Worm (Caenorhabditis elegans) whole organism, late embryonic: ENCODE data around the gene slcf-2.

ENCODE experiments used
- C08G9.2 ChIP-seq: sonication (generic microtip); optimal IDR thresholded peaks from 2 replicates; lab custom pipeline; 2016; ENCODE audit warnings: mild to moderate bottlenecking, missing genetic modification characterization, moderate library complexity, missing compliant biosample characterization
- C38D4.7 ChIP-seq: fragments of 200-800 bp; sonication (Bioruptor generic); optimal IDR thresholded peaks from 2 replicates; lab custom pipeline; 2018; ENCODE audit warnings: mild to moderate bottlenecking, missing genetic modification characterization, moderate library complexity, missing compliant biosample characterization
- F13H6.1 ChIP-seq: sonication (generic microtip); optimal IDR thresholded peaks from 2 replicates; lab custom pipeline; 2016; ENCODE audit warnings: missing genetic modification characterization, missing compliant biosample characterization
- K02D7.2 ChIP-seq: sonication (generic microtip); optimal IDR thresholded peaks from 2 replicates; lab custom pipeline; 2017; ENCODE audit warnings: mild to moderate bottlenecking, missing genetic modification characterization, missing compliant biosample characterization
- Y22D7AL.16 ChIP-seq: sonication (generic microtip); optimal IDR thresholded peaks from 2 replicates; lab custom pipeline; 2016; ENCODE audit warnings: missing genetic modification characterization, missing compliant biosample characterization
- ceh-18 ChIP-seq: sonication (generic microtip); optimal IDR thresholded peaks from 2 replicates; lab custom pipeline; 2016; ENCODE audit warnings: missing genetic modification characterization, missing compliant biosample characterization
- ceh-2 ChIP-seq: sonication (generic microtip); optimal IDR thresholded peaks from 2 replicates; lab custom pipeline; 2016; ENCODE audit warnings: missing genotype, missing genetic modification characterization, missing compliant biosample characterization
- ceh-24 ChIP-seq: sonication (generic microtip); optimal IDR thresholded peaks from 2 replicates; lab custom pipeline; 2016; ENCODE audit warnings: mild to moderate bottlenecking, missing genetic modification characterization, missing compliant biosample characterization
- ceh-31 ChIP-seq: sonication (generic microtip); optimal IDR thresholded peaks from 2 replicates; lab custom pipeline; 2016; ENCODE audit warnings: missing genetic modification characterization, missing compliant biosample characterization
- ceh-45 ChIP-seq: fragments of 200-800 bp; sonication (Bioruptor generic); IDR thresholded peaks from 2 replicates; pipeline ENCODE4 v1.3.6; 2022; ENCODE audit warnings: missing genetic modification reagents, missing genetic modification characterization, missing compliant biosample characterization
- ceh-48 ChIP-seq: sonication (generic microtip); optimal IDR thresholded peaks from 2 replicates; lab custom pipeline; 2016; ENCODE audit warnings: missing genetic modification characterization, inconsistent platforms, missing compliant biosample characterization
- ceh-6 ChIP-seq: fragments of 200-800 bp; sonication (Bioruptor generic); optimal IDR thresholded peaks from 2 replicates; lab custom pipeline; 2018; ENCODE audit warnings: mild to moderate bottlenecking, missing genetic modification characterization, missing compliant biosample characterization
- ceh-9 ChIP-seq: sonication (generic microtip); optimal IDR thresholded peaks from 2 replicates; lab custom pipeline; 2016; ENCODE audit warnings: mild to moderate bottlenecking, missing genetic modification characterization, inconsistent platforms, missing compliant biosample characterization
- dmd-4 ChIP-seq: sonication (generic microtip); optimal IDR thresholded peaks from 2 replicates; lab custom pipeline; 2016; ENCODE audit warnings: borderline replicate concordance, missing genetic modification characterization, missing compliant biosample characterization
- elt-2 ChIP-seq: sonication (generic microtip); optimal IDR thresholded peaks from 2 replicates; lab custom pipeline; 2016; ENCODE audit warnings: missing genetic modification reagents, missing genetic modification characterization, missing compliant biosample characterization
- fkh-10 ChIP-seq: fragments of 150-350 bp; optimal IDR thresholded peaks from 2 replicates; lab custom pipeline; 2014; ENCODE audit warnings: missing biosample characterization, missing genetic modification reagents, missing genetic modification characterization
- fkh-6 ChIP-seq: sonication (generic microtip); optimal IDR thresholded peaks from 2 replicates; lab custom pipeline; 2016; ENCODE audit warnings: missing genetic modification characterization, missing compliant biosample characterization
- hlh-13 ChIP-seq: fragments of 200-800 bp; sonication (Bioruptor generic); optimal IDR thresholded peaks from 2 replicates; lab custom pipeline; 2018; ENCODE audit warnings: mild to moderate bottlenecking, missing genetic modification characterization, missing compliant biosample characterization
- hlh-30 ChIP-seq: sonication (generic microtip); optimal IDR thresholded peaks from 2 replicates; lab custom pipeline; 2017; ENCODE audit warnings: antibody characterized with exemption, missing genetic modification characterization, missing compliant biosample characterization; ENCODE audit not compliant: insufficient read depth
- hlh-6 ChIP-seq: sonication (generic microtip); optimal IDR thresholded peaks from 2 replicates; lab custom pipeline; 2016; ENCODE audit warnings: missing genotype, missing genetic modification characterization, missing compliant biosample characterization
- hlh-8 ChIP-seq: sonication (generic microtip); optimal IDR thresholded peaks from 2 replicates; lab custom pipeline; 2016; ENCODE audit warnings: missing genotype, missing genetic modification characterization, missing compliant biosample characterization
- madf-2 ChIP-seq: sonication (generic microtip); optimal IDR thresholded peaks from 2 replicates; lab custom pipeline; 2017; ENCODE audit warnings: missing genetic modification characterization, missing compliant biosample characterization
- mec-3 ChIP-seq: sonication (generic microtip); optimal IDR thresholded peaks from 2 replicates; lab custom pipeline; 2016; ENCODE audit warnings: borderline replicate concordance, missing genetic modification characterization, missing compliant biosample characterization
- nhr-11 ChIP-seq: fragments of 150-350 bp; optimal IDR thresholded peaks from 2 replicates; lab custom pipeline; 2014; ENCODE audit warnings: missing biosample characterization, missing genetic modification characterization
- nhr-232 ChIP-seq: sonication (generic microtip); optimal IDR thresholded peaks from 2 replicates; lab custom pipeline; 2016; ENCODE audit warnings: missing genetic modification characterization, missing compliant biosample characterization
- npax-4 ChIP-seq: sonication (generic microtip); optimal IDR thresholded peaks from 2 replicates; lab custom pipeline; 2016; ENCODE audit warnings: missing genetic modification characterization, missing compliant biosample characterization
- odd-2 ChIP-seq: sonication (generic microtip); optimal IDR thresholded peaks from 2 replicates; lab custom pipeline; 2017; ENCODE audit warnings: antibody characterized with exemption, mild to moderate bottlenecking, missing genetic modification characterization, missing compliant biosample characterization
- pag-3 ChIP-seq: sonication (generic microtip); optimal IDR thresholded peaks from 2 replicates; lab custom pipeline; 2016; ENCODE audit warnings: missing compliant biosample characterization, missing genetic modification characterization, borderline replicate concordance
- pha-2 ChIP-seq: sonication (generic microtip); optimal IDR thresholded peaks from 2 replicates; lab custom pipeline; 2017; ENCODE audit warnings: mild to moderate bottlenecking, missing genetic modification characterization, missing compliant biosample characterization
- rnt-1 ChIP-seq: sonication (generic microtip); optimal IDR thresholded peaks from 2 replicates; lab custom pipeline; 2016; ENCODE audit warnings: missing genetic modification characterization, missing compliant biosample characterization
- sox-2 ChIP-seq: fragments of 200-800 bp; sonication (Bioruptor generic); IDR thresholded peaks from 2 replicates; pipeline ENCODE4 v1.3.6; 2022; ENCODE audit warnings: missing genetic modification reagents, missing genetic modification characterization, missing compliant biosample characterization
- sox-4 ChIP-seq: sonication (generic microtip); optimal IDR thresholded peaks from 2 replicates; lab custom pipeline; 2017; ENCODE audit warnings: mild to moderate bottlenecking, missing genetic modification characterization, inconsistent platforms, missing compliant biosample characterization
- tbx-7 ChIP-seq: sonication (generic microtip); optimal IDR thresholded peaks from 2 replicates; lab custom pipeline; 2016; ENCODE audit warnings: missing genotype, missing genetic modification characterization, missing compliant biosample characterization
- unc-42 ChIP-seq: sonication (generic microtip); optimal IDR thresholded peaks from 2 replicates; lab custom pipeline; 2016; ENCODE audit warnings: missing genotype, missing genetic modification characterization, missing compliant biosample characterization
- unc-55 ChIP-seq: sonication (generic microtip); optimal IDR thresholded peaks from 2 replicates; lab custom pipeline; 2017; ENCODE audit warnings: missing biosample characterization, missing genetic modification reagents, missing genetic modification characterization
- ztf-16 ChIP-seq: sonication (generic microtip); optimal IDR thresholded peaks from 2 replicates; lab custom pipeline; 2017; ENCODE audit warnings: missing genetic modification characterization, missing compliant biosample characterization

Gene slcf-2

ce11 chrX:3379114-3379513, 14.5 kb upstream of the slcf-2 start, which contains the start of gene sorf-1 (continued):
- TF ChIP-seq ceh-9 = no peak
- TF ChIP-seq hlh-13 = no peak
- TF ChIP-seq ceh-2 (tag; lab: Kevin White, UChicago) = peak; percentile 78
- no peak for TF ChIP-seq nhr-11
- peak; percentile 60 for TF ChIP-seq tbx-7
- peak; percentile 79 for TF ChIP-seq C08G9.2
- TF ChIP-seq fkh-10 (GFP tag; lab: Kevin White, UChicago) = no peak

DNA sequence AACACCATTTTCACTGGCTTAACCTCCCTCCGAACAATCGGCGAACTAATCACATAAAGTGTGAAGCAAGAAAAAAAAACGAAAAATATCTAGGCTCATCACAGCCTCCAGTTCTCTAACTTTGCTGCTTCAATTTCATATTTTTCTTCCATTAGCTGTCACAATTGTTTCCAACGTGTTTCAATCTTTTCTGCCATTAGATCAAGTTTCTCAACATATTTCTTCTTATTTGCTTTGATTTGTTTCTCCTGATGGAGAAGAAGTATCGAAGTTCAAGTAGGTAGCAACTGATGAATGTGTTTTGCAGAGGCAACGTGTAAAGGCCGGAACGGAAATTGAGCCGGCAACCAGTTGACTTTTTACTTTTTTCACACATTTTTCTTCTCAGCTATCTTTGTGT, 13.5 kb upstream of the slcf-2 start, which contains the start of gene ZK563.7:
Gene ZK563.7 (plus strand): TSS at position 301 of the 400 bp plus-strand sequence.
- no peak for TF ChIP-seq sox-2
- TF ChIP-seq ceh-31 (tag; lab: Kevin White, UChicago) = no peak
- TF ChIP-seq F13H6.1 (tag; lab: Kevin White, UChicago) = no peak
- no peak for TF ChIP-seq ceh-45
- TF ChIP-seq ztf-16 (tag; lab: Kevin White, UChicago) = no peak
- no peak for TF ChIP-seq hlh-13
- TF ChIP-seq hlh-8 = no peak
- no peak for TF ChIP-seq K02D7.2
- TF ChIP-seq, all 69 proteins: peak for 0

ce11 chrX:3385362-3385761, 8.3 kb upstream of the slcf-2 start, which contains the start of gene acp-1:
Gene acp-1, minus strand, starts transcription at chrX:3385462.
- TF ChIP-seq ceh-24 (no peak), hlh-30 (no peak), fkh-10 (GFP tag; lab: Kevin White, UChicago) (no peak), F13H6.1 (tag; lab: Kevin White, UChicago) (no peak), sox-4 (no peak), pha-2 (tag; lab: Kevin White, UChicago) (no peak), ceh-48 (tag; lab: Kevin White, UChicago) (no peak)

DNA sequence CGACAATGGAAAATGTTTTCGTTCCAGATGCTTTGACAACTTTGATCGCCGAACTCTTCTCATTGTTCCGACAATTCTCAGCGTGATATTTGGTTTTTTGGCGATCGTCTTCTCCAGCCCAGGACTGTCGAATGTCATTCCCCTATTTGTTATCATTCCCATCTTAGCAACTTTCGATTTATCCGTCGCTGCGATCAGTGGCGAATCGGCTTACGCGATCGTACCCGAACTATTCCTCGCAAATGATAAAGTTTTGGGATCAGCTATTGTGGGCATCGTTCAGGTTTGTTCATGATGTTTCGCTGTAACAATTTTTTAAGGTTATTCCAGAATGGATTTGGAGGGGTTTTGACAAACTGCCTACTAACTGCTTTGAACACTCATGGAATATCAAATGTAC, 3.1 kb downstream of the slcf-2 start:
- TF ChIP-seq unc-42 (tag; lab: Kevin White, UChicago) (no peak), pha-2 (tag; lab: Kevin White, UChicago) (no peak), fkh-6 (tag; lab: Kevin White, UChicago) (no peak), ceh-18 (tag; lab: Kevin White, UChicago) (no peak), madf-2 (tag; lab: Kevin White, UChicago) (no peak), hlh-6 (tag; lab: Kevin White, UChicago) (no peak), hlh-30 (no peak), C38D4.7 (GFP tag; lab: Kevin White, UChicago) (no peak), ceh-31 (tag; lab: Kevin White, UChicago) (no peak), tbx-7 (no peak), pag-3 (tag; lab: Kevin White, UChicago) (no peak), unc-55 (GFP tag; lab: Kevin White, UChicago) (no peak), mec-3 (tag; lab: Kevin White, UChicago) (no peak), ceh-45 (no peak), dmd-4 (tag; lab: Kevin White, UChicago) (no peak), elt-2 (no peak), C08G9.2 (no peak), Y22D7AL.16 (no peak), ceh-6 (no peak)

ce11 chrX:3399917-3400316, 6.3 kb downstream of the slcf-2 start, which contains the start of gene cht-1:
Gene cht-1, minus strand, starts transcription at chrX:3400017.
- no peak for TF ChIP-seq npax-4
- TF ChIP-seq nhr-232 (tag; lab: Kevin White, UChicago) = no peak
- TF ChIP-seq ceh-45 = no peak
- no peak for TF ChIP-seq rnt-1 (tag; lab: Kevin White, UChicago)
- TF ChIP-seq ceh-6 = no peak
- TF ChIP-seq odd-2 (tag; lab: Kevin White, UChicago) = no peak
- no peak for TF ChIP-seq ceh-48 (tag; lab: Kevin White, UChicago)
